Worm (Caenorhabditis elegans): ENCODE results near the gene spe-26.
A peak's percentile ranks its signal among the peaks of the same experiment; 100 is the strongest.

Gene spe-26

ce11 chrIV:10380626-10381025 lies 11.1 kb downstream of the spe-26 start (continued):
- TF ChIP-seq nfya-1 (tag; optimal IDR thresholded peaks at IDR 0.05) (peak; percentile 48), che-1 (tag; optimal IDR thresholded peaks at IDR 0.05) (no peak), odd-2 (tag; optimal IDR thresholded peaks at IDR 0.05) (no peak), K09A11.1 (tag; optimal IDR thresholded peaks at IDR 0.05; ENCODE audit: insufficient read depth) (no peak), fkh-6 (tag; optimal IDR thresholded peaks at IDR 0.05) (no peak), sox-2 (GFP tag; IDR thresholded peaks at IDR 0.05) (no peak), npax-4 (tag; optimal IDR thresholded peaks at IDR 0.05) (no peak), hlh-13 (GFP tag; optimal IDR thresholded peaks at IDR 0.05) (no peak), tbx-2 (tag; optimal IDR thresholded peaks at IDR 0.05) (peak; percentile 24), sox-4 (tag; optimal IDR thresholded peaks at IDR 0.05) (no peak), K02D7.2 (tag; optimal IDR thresholded peaks at IDR 0.05) (no peak), C08G9.2 (tag; optimal IDR thresholded peaks at IDR 0.05) (no peak), hlh-6 (tag; optimal IDR thresholded peaks at IDR 0.05) (no peak), ceh-48 (tag; optimal IDR thresholded peaks at IDR 0.05) (peak; percentile 93), hlh-30 (tag; optimal IDR thresholded peaks at IDR 0.05; ENCODE audit: insufficient read depth) (peak; percentile 98), ttx-3 (tag; optimal IDR thresholded peaks at IDR 0.05) (no peak), syd-9 (tag; optimal IDR thresholded peaks at IDR 0.05) (no peak), lin-11 (tag; optimal IDR thresholded peaks at IDR 0.05) (no peak), dmd-4 (tag; optimal IDR thresholded peaks at IDR 0.05; ENCODE audit: borderline replicate concordance) (no peak), ceh-2 (tag; optimal IDR thresholded peaks at IDR 0.05) (peak; percentile 2), nhr-11 (tag; optimal IDR thresholded peaks at IDR 0.05) (no peak)

ce11 chrIV:10374601-10375000 lies 17.1 kb downstream of the spe-26 start, which contains the start of gene mask-1:
Gene mask-1 (plus strand): TSS chrIV:10374901.
- no peak for TF ChIP-seq eyg-1 (tag; optimal IDR thresholded peaks at IDR 0.05)
- TF ChIP-seq pat-9 (tag; optimal IDR thresholded peaks at IDR 0.05), result no peak
- TF ChIP-seq F13H6.1 (tag; optimal IDR thresholded peaks at IDR 0.05), result no peak
- TF ChIP-seq ceh-34 (tag; optimal IDR thresholded peaks at IDR 0.05), result no peak
- no peak for TF ChIP-seq ceh-14 (tag; optimal IDR thresholded peaks at IDR 0.05)
- TF ChIP-seq fax-1 (tag; optimal IDR thresholded peaks at IDR 0.05), result no peak
- TF ChIP-seq ceh-6 (GFP tag; optimal IDR thresholded peaks at IDR 0.05), result no peak
- no peak for TF ChIP-seq hlh-6 (tag; optimal IDR thresholded peaks at IDR 0.05)
- TF ChIP-seq T23F11.4 (GFP tag; optimal IDR thresholded peaks at IDR 0.05), result no peak
- TF ChIP-seq unc-3 (GFP tag; conservative IDR thresholded peaks at IDR 0.05), result no peak
- TF ChIP-seq unc-3 (tag; optimal IDR thresholded peaks at IDR 0.05), result no peak

ce11 chrIV:10373772-10374288 lies 17.9 kb downstream of the spe-26 start, which contains the start of gene mpz-5:
Gene mpz-5 (minus strand): TSS chrIV:10373822.
- TF ChIP-seq pros-1 (tag; optimal IDR thresholded peaks at IDR 0.05) (no peak), rnt-1 (tag; optimal IDR thresholded peaks at IDR 0.05) (no peak), nfya-1 (tag; optimal IDR thresholded peaks at IDR 0.05) (peak; percentile 40), T23F11.4 (GFP tag; optimal IDR thresholded peaks at IDR 0.05) (no peak), pha-2 (tag; optimal IDR thresholded peaks at IDR 0.05) (no peak), F13H6.1 (tag; optimal IDR thresholded peaks at IDR 0.05) (no peak), dve-1 (tag; optimal IDR thresholded peaks at IDR 0.05) (peak; percentile 20), C08G9.2 (tag; optimal IDR thresholded peaks at IDR 0.05) (no peak), tbx-2 (tag; optimal IDR thresholded peaks at IDR 0.05) (peak; percentile 6), lin-11 (tag; optimal IDR thresholded peaks at IDR 0.05) (peak; percentile 9), ceh-34 (tag; optimal IDR thresholded peaks at IDR 0.05) (peak; percentile 10), fkh-6 (tag; optimal IDR thresholded peaks at IDR 0.05) (no peak), elt-4 (tag; optimal IDR thresholded peaks at IDR 0.05) (no peak), odd-2 (tag; optimal IDR thresholded peaks at IDR 0.05) (no peak), syd-9 (tag; optimal IDR thresholded peaks at IDR 0.05) (no peak), ceh-45 (GFP tag; IDR thresholded peaks at IDR 0.05) (no peak), sox-4 (tag; optimal IDR thresholded peaks at IDR 0.05) (peak; percentile 6), ceh-6 (GFP tag; optimal IDR thresholded peaks at IDR 0.05) (no peak), Y22D7AL.16 (tag; optimal IDR thresholded peaks at IDR 0.05) (no peak), pag-3 (tag; optimal IDR thresholded peaks at IDR 0.05; ENCODE audit: borderline replicate concordance) (no peak), ceh-2 (tag; optimal IDR thresholded peaks at IDR 0.05) (no peak), ahr-1 (tag; optimal IDR thresholded peaks at IDR 0.05) (no peak), nhr-232 (tag; optimal IDR thresholded peaks at IDR 0.05) (no peak), madf-2 (tag; optimal IDR thresholded peaks at IDR 0.05) (no peak), ceh-24 (tag; optimal IDR thresholded peaks at IDR 0.05) (no peak), fkh-10 (GFP tag; optimal IDR thresholded peaks at IDR 0.05) (no peak), sdc-2 (tag; optimal IDR thresholded peaks at IDR 0.05) (no peak), ama-1 (optimal IDR thresholded peaks at IDR 0.05) (no peak), unc-3 (GFP tag; conservative IDR thresholded peaks at IDR 0.05) (no peak), unc-3 (tag; optimal IDR thresholded peaks at IDR 0.05) (no peak), C38D4.7 (GFP tag; optimal IDR thresholded peaks at IDR 0.05) (no peak), ceh-31 (tag; optimal IDR thresholded peaks at IDR 0.05) (peak; percentile 30)

Data from whole organism, late embryonic.